Fruit fly (Drosophila melanogaster): ENCODE data around the gene haf.

haf gene

DNA sequence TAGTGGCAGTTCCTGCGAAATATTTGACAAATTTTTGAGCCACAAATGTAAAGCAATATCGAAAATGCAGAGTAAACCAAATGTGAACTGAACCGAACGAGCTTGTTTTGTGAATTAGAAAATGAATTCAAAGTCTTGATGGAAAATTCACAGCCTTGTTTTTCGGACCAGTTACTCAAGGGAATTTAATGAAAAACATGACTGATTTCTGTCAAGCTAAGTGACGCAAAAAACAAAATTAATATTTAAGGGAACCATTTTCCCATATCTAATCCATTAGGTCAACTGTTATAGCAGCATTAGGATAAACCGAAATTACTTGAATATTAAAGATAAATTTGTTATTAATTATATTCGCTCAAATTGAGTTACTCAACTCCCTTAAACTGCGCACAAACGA is 32.1 kb downstream of the haf start, which contains the start of gene nis:
Gene nis, minus strand, starts transcription at position 101 of the 400 bp plus-strand sequence.
- no peak for TF ChIP-seq rn (GFP tag; IDR thresholded peaks at IDR 0.05)
- no peak for TF ChIP-seq CG17806 (tag; optimal IDR thresholded peaks at IDR 0.05)
- no peak for TF ChIP-seq gl (tag; optimal IDR thresholded peaks at IDR 0.05)
- no peak for TF ChIP-seq CG32121 (GFP tag; IDR thresholded peaks at IDR 0.05)
- TF ChIP-seq CG4496 (GFP tag; IDR thresholded peaks at IDR 0.05), result no peak

DNA sequence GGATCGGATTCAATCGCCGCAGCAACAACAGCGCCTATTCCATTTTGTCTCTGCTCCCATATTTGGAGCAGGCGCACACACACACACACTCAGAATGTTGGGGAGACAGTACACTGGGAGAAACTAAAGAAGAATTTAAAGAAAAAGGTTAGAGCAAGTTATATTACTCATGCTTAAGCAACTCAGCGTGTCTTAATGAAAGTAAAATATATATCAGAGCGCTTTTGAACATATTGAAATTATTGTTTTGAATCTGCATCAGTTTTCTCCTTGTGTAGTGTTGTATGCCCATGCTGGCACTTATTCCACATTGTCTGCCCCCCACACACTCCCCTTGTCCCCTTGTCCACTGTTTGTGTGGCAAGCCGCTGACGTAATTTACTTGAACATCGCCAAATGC is 35.2 kb downstream of the haf start:
- TF ChIP-seq CG9948 (tag; optimal IDR thresholded peaks at IDR 0.05) (peak; percentile 57), D1 (tag; optimal IDR thresholded peaks at IDR 0.05) (no peak), CG12605 (GFP tag; IDR thresholded peaks at IDR 0.05) (peak; percentile 86), CG13204 (GFP tag; optimal IDR thresholded peaks at IDR 0.05) (no peak), Ets98B (GFP tag; IDR thresholded peaks at IDR 0.05) (peak; percentile 91), EcR (GFP tag; optimal IDR thresholded peaks at IDR 0.05) (no peak), CG10348 (GFP tag; IDR thresholded peaks at IDR 0.05) (peak; percentile 68), CG17806 (tag; optimal IDR thresholded peaks at IDR 0.05) (peak; percentile 44), CG15710 (tag; optimal IDR thresholded peaks at IDR 0.05) (no peak), CG8159 (tag; optimal IDR thresholded peaks at IDR 0.05) (peak; percentile 22), Snoo (tag; optimal IDR thresholded peaks at IDR 0.05) (peak; percentile 11), CG4496 (GFP tag; IDR thresholded peaks at IDR 0.05) (peak; percentile 93), CG32121 (GFP tag; IDR thresholded peaks at IDR 0.05) (peak; percentile 93), gl (tag; optimal IDR thresholded peaks at IDR 0.05) (no peak), CG8301 (tag; optimal IDR thresholded peaks at IDR 0.05) (peak; percentile 89), CG14655 (GFP tag; optimal IDR thresholded peaks at IDR 0.05) (peak; percentile 84), CG34367 (tag; optimal IDR thresholded peaks at IDR 0.05) (peak; percentile 31), Pif1B (GFP tag; optimal IDR thresholded peaks at IDR 0.05) (peak; percentile 68), fd96Ca (GFP tag; IDR thresholded peaks at IDR 0.05) (peak; percentile 86), rn (GFP tag; IDR thresholded peaks at IDR 0.05) (peak; percentile 82), Pif1A (GFP tag; optimal IDR thresholded peaks at IDR 0.05) (peak; percentile 81)

DNA sequence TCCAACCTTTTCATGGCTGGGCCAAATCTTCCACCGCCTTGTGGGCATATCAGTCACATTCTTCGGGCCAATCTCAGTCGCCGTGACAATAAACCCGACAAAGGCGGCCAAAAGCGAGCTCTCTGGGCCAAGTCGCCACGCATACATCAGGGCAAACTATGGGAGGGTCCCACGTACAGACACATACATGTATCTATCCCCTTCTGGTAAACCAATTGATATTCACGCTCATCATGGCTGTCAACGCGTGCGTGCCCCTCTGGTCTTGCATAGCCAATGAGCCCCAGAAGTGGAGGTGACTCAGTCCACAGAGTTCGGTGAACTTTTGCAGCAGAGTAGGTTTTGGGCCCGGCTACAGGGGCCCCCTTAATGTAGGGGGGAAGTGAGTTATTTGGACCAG is 41.8 kb downstream of the haf start:
- TF ChIP-seq CG15710 (tag; optimal IDR thresholded peaks at IDR 0.05) (no peak), EcR (GFP tag; optimal IDR thresholded peaks at IDR 0.05) (peak; percentile 92), CG9948 (tag; optimal IDR thresholded peaks at IDR 0.05) (no peak), rn (GFP tag; IDR thresholded peaks at IDR 0.05) (no peak)

DNA sequence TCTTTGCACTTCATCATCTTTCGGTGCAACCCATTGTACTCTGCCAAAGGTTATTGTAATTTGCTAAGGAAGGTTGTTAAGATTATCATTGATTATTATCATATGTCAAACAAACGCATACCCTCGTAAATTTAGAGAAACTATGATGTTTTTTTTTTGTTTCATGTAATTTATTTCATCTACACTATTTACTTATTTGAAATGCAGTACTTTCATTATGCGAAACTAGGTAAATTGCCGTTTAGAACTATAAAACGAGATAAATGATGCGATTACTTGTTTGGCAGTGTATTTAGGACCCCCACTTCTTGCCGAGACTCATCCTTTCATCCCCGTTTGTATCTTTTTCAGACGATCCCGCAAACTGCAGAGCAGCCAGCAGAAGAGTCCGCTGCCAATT is 48.9 kb downstream of the haf start:
- TF ChIP-seq CG9948 (tag; optimal IDR thresholded peaks at IDR 0.05) (peak; percentile 62), CG15710 (tag; optimal IDR thresholded peaks at IDR 0.05) (peak; percentile 34), rn (GFP tag; IDR thresholded peaks at IDR 0.05) (no peak), fd96Ca (GFP tag; IDR thresholded peaks at IDR 0.05) (no peak), CG13204 (GFP tag; optimal IDR thresholded peaks at IDR 0.05) (no peak), CG8301 (tag; optimal IDR thresholded peaks at IDR 0.05) (peak; percentile 16), CG34367 (tag; optimal IDR thresholded peaks at IDR 0.05) (peak; percentile 6), CG14655 (GFP tag; optimal IDR thresholded peaks at IDR 0.05) (peak; percentile 47), CG8159 (tag; optimal IDR thresholded peaks at IDR 0.05) (peak; percentile 61), CG17806 (tag; optimal IDR thresholded peaks at IDR 0.05) (peak; percentile 30), CG12605 (GFP tag; IDR thresholded peaks at IDR 0.05) (no peak), gl (tag; optimal IDR thresholded peaks at IDR 0.05) (peak; percentile 3)

DNA sequence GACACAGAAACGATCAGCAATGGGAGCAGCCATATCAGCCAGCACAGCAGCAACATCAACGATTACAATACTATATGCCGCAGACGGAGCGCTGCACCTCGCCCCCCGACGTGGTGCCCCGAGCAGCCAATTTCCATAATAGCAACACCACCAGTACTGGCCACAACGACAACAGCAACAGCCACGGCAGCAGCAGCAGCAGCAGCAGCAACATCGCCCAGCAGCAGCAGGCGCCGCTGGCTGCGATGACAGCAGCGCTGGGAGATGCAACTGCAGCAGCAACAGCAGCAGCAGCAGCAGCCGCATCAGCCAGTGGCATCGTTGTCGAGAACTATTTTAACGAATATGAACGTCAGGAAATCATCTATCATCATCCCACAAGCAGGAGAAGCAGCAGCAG is 51.8 kb downstream of the haf start:
- TF ChIP-seq CG8159 (tag; optimal IDR thresholded peaks at IDR 0.05) (no peak), CG13204 (GFP tag; optimal IDR thresholded peaks at IDR 0.05) (peak; percentile 19), EcR (GFP tag; optimal IDR thresholded peaks at IDR 0.05) (no peak)

DNA sequence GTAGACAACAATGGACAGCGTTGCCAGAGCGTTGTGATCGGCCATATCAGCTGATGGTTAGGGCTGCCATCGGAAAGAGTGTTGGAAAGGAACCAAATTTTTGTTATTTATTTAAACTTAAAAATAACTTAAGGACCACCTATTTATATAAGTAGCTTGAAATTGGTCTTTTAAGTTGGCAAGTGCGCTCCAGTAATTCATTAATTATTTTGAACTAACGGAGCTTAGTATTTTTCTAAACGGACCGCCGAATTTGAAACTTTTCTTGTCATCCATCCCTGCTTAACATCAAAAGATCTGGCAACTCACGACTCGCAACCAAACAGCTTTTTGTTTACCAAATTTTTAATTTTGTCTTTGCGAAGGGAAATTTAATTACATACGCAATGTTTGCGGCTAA is 56.2 kb downstream of the haf start, which contains the start of the genes Rab3GAP1 and CG14352:
Gene Rab3GAP1, minus strand, starts transcription at position 36 of the 400 bp plus-strand sequence.
Gene CG14352, plus strand, starts transcription at position 289 of the 400 bp plus-strand sequence.
- TF ChIP-seq CG34367 (tag; optimal IDR thresholded peaks at IDR 0.05), result peak; percentile 57
- peak; percentile 74 for TF ChIP-seq CG9948 (tag; optimal IDR thresholded peaks at IDR 0.05)
- TF ChIP-seq rn (GFP tag; IDR thresholded peaks at IDR 0.05), result peak; percentile 71
- peak; percentile 59 for TF ChIP-seq CG8301 (tag; optimal IDR thresholded peaks at IDR 0.05)
- TF ChIP-seq gl (tag; optimal IDR thresholded peaks at IDR 0.05), result no peak
- TF ChIP-seq CG32121 (GFP tag; IDR thresholded peaks at IDR 0.05), result peak; percentile 73; the same call in 1 of the 2 replicates
- no peak for TF ChIP-seq Pif1A (GFP tag; optimal IDR thresholded peaks at IDR 0.05)
- TF ChIP-seq CG14655 (GFP tag; optimal IDR thresholded peaks at IDR 0.05), result no peak
- TF ChIP-seq CG4496 (GFP tag; IDR thresholded peaks at IDR 0.05), result peak; percentile 80
- TF ChIP-seq CG8159 (tag; optimal IDR thresholded peaks at IDR 0.05), result peak; percentile 72
- TF ChIP-seq EcR (GFP tag; optimal IDR thresholded peaks at IDR 0.05), result no peak
- TF ChIP-seq CG13204 (GFP tag; optimal IDR thresholded peaks at IDR 0.05), result no peak
- peak; percentile 59 for TF ChIP-seq Snoo (tag; optimal IDR thresholded peaks at IDR 0.05)
- TF ChIP-seq CG15710 (tag; optimal IDR thresholded peaks at IDR 0.05), result peak; percentile 77
- TF ChIP-seq CG10348 (GFP tag; IDR thresholded peaks at IDR 0.05), result 0 out of 2 replicates have a peak, but pooled peaks have one; percentile 8
- peak; percentile 79 for TF ChIP-seq fd96Ca (GFP tag; IDR thresholded peaks at IDR 0.05)
- no peak for TF ChIP-seq Pif1B (GFP tag; optimal IDR thresholded peaks at IDR 0.05)
- peak; percentile 66 for TF ChIP-seq Ets98B (GFP tag; IDR thresholded peaks at IDR 0.05)
- no peak for TF ChIP-seq CG12605 (GFP tag; IDR thresholded peaks at IDR 0.05)
- peak; percentile 72 for TF ChIP-seq CG17806 (tag; optimal IDR thresholded peaks at IDR 0.05)
- no peak for TF ChIP-seq D1 (tag; optimal IDR thresholded peaks at IDR 0.05)

All from whole organism, pupa.